Fruit fly (Drosophila melanogaster): ENCODE results near the gene CG17672.

CG17672 gene

DNA sequence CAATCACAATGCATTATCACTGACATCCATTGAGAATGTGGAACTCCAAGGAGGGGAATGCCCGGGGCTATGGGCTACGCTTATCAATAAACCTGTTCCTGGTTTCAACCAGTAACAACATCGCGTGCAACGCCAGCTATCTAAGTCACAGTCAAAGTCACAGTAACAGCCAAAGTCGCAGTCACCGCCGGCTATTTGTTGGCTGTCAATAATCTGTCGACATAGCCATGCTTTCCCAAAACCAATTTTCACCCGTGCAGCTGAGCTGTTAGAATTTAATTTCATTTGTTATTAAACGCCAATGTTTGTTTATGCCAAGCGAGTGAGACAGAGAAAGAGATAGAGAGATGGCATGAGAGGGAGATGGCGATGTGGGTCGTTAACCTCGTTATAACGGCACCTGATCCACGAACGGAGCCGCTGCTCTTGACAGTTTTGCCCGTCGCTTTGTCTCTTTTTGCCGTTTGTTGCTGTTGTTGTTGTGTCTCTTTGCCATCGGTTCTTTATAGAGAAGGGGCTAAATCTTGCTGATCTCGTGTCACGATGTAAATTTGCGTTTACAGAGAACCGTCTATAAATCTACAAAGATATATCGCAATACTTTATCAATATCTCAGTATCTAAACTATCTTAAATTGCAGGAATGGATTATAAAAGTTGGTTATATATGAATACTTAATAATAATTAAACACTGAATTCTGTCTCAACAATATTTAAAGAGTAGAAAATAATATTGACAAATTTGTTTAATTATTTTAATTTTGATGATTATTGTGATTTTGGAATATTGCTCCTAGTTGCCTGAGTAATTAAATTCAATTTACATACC, 3.5 kb downstream of the CG17672 start (continued):
- no peak for TF ChIP-seq CG10543 (GFP tag; optimal IDR thresholded peaks at IDR 0.05)
- TF ChIP-seq schlank (tag; optimal IDR thresholded peaks at IDR 0.05), result no peak
- no peak for TF ChIP-seq Dbx (GFP tag; IDR thresholded peaks at IDR 0.05)
- TF ChIP-seq insv (GFP tag; optimal IDR thresholded peaks at IDR 0.05), result no peak
- peak; percentile 28 for TF ChIP-seq CG15696 (tag; optimal IDR thresholded peaks at IDR 0.05)
- no peak for TF ChIP-seq pzg (GFP tag; optimal IDR thresholded peaks at IDR 0.05)
- TF ChIP-seq Lim3 (GFP tag; IDR thresholded peaks at IDR 0.05), result no peak
- no peak for TF ChIP-seq Side (GFP tag; optimal IDR thresholded peaks at IDR 0.05)
- TF ChIP-seq CG11723 (GFP tag; optimal IDR thresholded peaks at IDR 0.05), result no peak
- TF ChIP-seq pros (GFP tag; optimal IDR thresholded peaks at IDR 0.05), result peak; percentile 15
- TF ChIP-seq Sry-δ (GFP tag; optimal IDR thresholded peaks at IDR 0.05), result peak; percentile 23
- no peak for TF ChIP-seq mam (GFP tag; optimal IDR thresholded peaks at IDR 0.05)
- TF ChIP-seq CG2875 (GFP tag; optimal IDR thresholded peaks at IDR 0.05), result peak; percentile 2
- peak; percentile 54 for TF ChIP-seq CG2712 (tag; optimal IDR thresholded peaks at IDR 0.05)
- no peak for TF ChIP-seq CG12744 (GFP tag; optimal IDR thresholded peaks at IDR 0.05)
- TF ChIP-seq CG9215 (GFP tag; IDR thresholded peaks at IDR 0.05), result no peak
- no peak for TF ChIP-seq CG17186 (GFP tag; optimal IDR thresholded peaks at IDR 0.05)
- TF ChIP-seq CG10274 (GFP tag; optimal IDR thresholded peaks at IDR 0.05), result no peak
- TF ChIP-seq Dad (GFP tag; optimal IDR thresholded peaks at IDR 0.05), result no peak
- TF ChIP-seq CG4328 (GFP tag; optimal IDR thresholded peaks at IDR 0.05), result no peak
- TF ChIP-seq CG13894 (tag; optimal IDR thresholded peaks at IDR 0.05), result no peak
- 0 out of 2 replicates have a peak, but pooled peaks have one; percentile 44 for TF ChIP-seq CG17328 (GFP tag; IDR thresholded peaks at IDR 0.05)
- TF ChIP-seq tna (GFP tag; IDR thresholded peaks at IDR 0.05; ENCODE audit: partially characterized antibody), result no peak
- no peak for TF ChIP-seq Taf1 (GFP tag; IDR thresholded peaks at IDR 0.05)
- TF ChIP-seq CG12391 (tag; optimal IDR thresholded peaks at IDR 0.05), result peak; percentile 53
- TF ChIP-seq wor (GFP tag; IDR thresholded peaks at IDR 0.05), result no peak
- TF ChIP-seq fru (optimal IDR thresholded peaks at IDR 0.05), result no peak
- TF ChIP-seq CG9876 (GFP tag; optimal IDR thresholded peaks at IDR 0.05), result no peak
- no peak for TF ChIP-seq CG8765 (GFP tag; IDR thresholded peaks at IDR 0.05)
- TF ChIP-seq CG31441 (GFP tag; IDR thresholded peaks at IDR 0.05), result peak; percentile 88
- no peak for TF ChIP-seq CG3726 (GFP tag; IDR thresholded peaks at IDR 0.05)
- TF ChIP-seq YL-1 (GFP tag; optimal IDR thresholded peaks at IDR 0.05), result no peak
- no peak for TF ChIP-seq CG4404 (GFP tag; IDR thresholded peaks at IDR 0.05)
- TF ChIP-seq bbx (GFP tag; IDR thresholded peaks at IDR 0.05; ENCODE audit: partially characterized antibody), result 0 out of 2 replicates have a peak, but pooled peaks have one; percentile 26
- no peak for TF ChIP-seq twi (tag; optimal IDR thresholded peaks at IDR 0.05)
- TF ChIP-seq ase (GFP tag; IDR thresholded peaks at IDR 0.05), result no peak
- TF ChIP-seq Bgb (GFP tag; IDR thresholded peaks at IDR 0.05; ENCODE audit: partially characterized antibody), result no peak
- peak; percentile 37 for TF ChIP-seq phol (tag; optimal IDR thresholded peaks at IDR 0.05)
- no peak for TF ChIP-seq jumu (GFP tag; optimal IDR thresholded peaks at IDR 0.05)
- peak; percentile 73; the same call in 1 of the 3 replicates for TF ChIP-seq CG2199 (GFP tag; IDR thresholded peaks at IDR 0.05)
- no peak for TF ChIP-seq Aef1 (GFP tag; IDR thresholded peaks at IDR 0.05)
- no peak for TF ChIP-seq CG31365 (tag; optimal IDR thresholded peaks at IDR 0.05)
- no peak for TF ChIP-seq Eip74EF (GFP tag; optimal IDR thresholded peaks at IDR 0.05)
- TF ChIP-seq abd-A (tag; optimal IDR thresholded peaks at IDR 0.05), result peak; percentile 80
- peak; percentile 57 for TF ChIP-seq CG7556 (GFP tag; optimal IDR thresholded peaks at IDR 0.05)
- TF ChIP-seq Atf6 (GFP tag; IDR thresholded peaks at IDR 0.05), result no peak
- TF ChIP-seq ftz-f1 (GFP tag; optimal IDR thresholded peaks at IDR 0.05), result no peak
- no peak for TF ChIP-seq fu2 (GFP tag; optimal IDR thresholded peaks at IDR 0.05)
- no peak for TF ChIP-seq Spps (tag; optimal IDR thresholded peaks at IDR 0.05)
- TF ChIP-seq Gug (GFP tag; IDR thresholded peaks at IDR 0.05), result no peak

Measured in whole organism, embryonic.